Fruit fly (Drosophila melanogaster): Measurements from ENCODE around the gene eIF4G1.
A peak's percentile ranks its signal among the peaks of the same experiment; 100 is the strongest.

eIF4G1 gene

dm6 chr4:866437-867216, 63.9 kb downstream of the eIF4G1 start, which contains the start of gene Gyf (continued):
- TF ChIP-seq BEAF-32 (GFP tag; optimal IDR thresholded peaks at IDR 0.05) (peak; percentile 64), luna (GFP tag; optimal IDR thresholded peaks at IDR 0.05) (peak; percentile 0), fu2 (GFP tag; optimal IDR thresholded peaks at IDR 0.05) (peak; percentile 31), emc (GFP tag; optimal IDR thresholded peaks at IDR 0.05) (no peak), sr (GFP tag; IDR thresholded peaks at IDR 0.05) (no peak), Xbp1 (GFP tag; optimal IDR thresholded peaks at IDR 0.05) (peak; percentile 50), NC2β (GFP tag; optimal IDR thresholded peaks at IDR 0.05) (peak; percentile 28), mirr (GFP tag; optimal IDR thresholded peaks at IDR 0.05) (no peak), wek (GFP tag; optimal IDR thresholded peaks at IDR 0.05) (peak; percentile 98), ap (GFP tag; IDR thresholded peaks at IDR 0.05) (no peak), CG30431 (GFP tag; optimal IDR thresholded peaks at IDR 0.05) (no peak), dm (GFP tag; optimal IDR thresholded peaks at IDR 0.05) (peak; percentile 53), CG6654 (GFP tag; optimal IDR thresholded peaks at IDR 0.05) (no peak), CG7786 (GFP tag; optimal IDR thresholded peaks at IDR 0.05) (peak; percentile 26), CG3407 (GFP tag; optimal IDR thresholded peaks at IDR 0.05) (no peak), HmgD (GFP tag; optimal IDR thresholded peaks at IDR 0.05) (peak; percentile 82), Nf-YB (GFP tag; optimal IDR thresholded peaks at IDR 0.05) (no peak), CG12942 (GFP tag; optimal IDR thresholded peaks at IDR 0.05) (peak; percentile 24), chif (GFP tag; optimal IDR thresholded peaks at IDR 0.05) (no peak), dpn (GFP tag; optimal IDR thresholded peaks at IDR 0.05) (peak in 1 of 2 experiments; percentile 21), ssp (GFP tag; IDR thresholded peaks at IDR 0.05) (peak; percentile 100), Fer1 (GFP tag; optimal IDR thresholded peaks at IDR 0.05) (peak; percentile 13), vvl (GFP tag; IDR thresholded peaks at IDR 0.05) (no peak), CG17186 (GFP tag; optimal IDR thresholded peaks at IDR 0.05) (no peak), nom (GFP tag; optimal IDR thresholded peaks at IDR 0.05) (peak; percentile 24), CG6791 (GFP tag; IDR thresholded peaks at IDR 0.05; ENCODE audit: partially characterized antibody) (no peak), Vsx1 (GFP tag; optimal IDR thresholded peaks at IDR 0.05) (no peak), CG9609 (GFP tag; optimal IDR thresholded peaks at IDR 0.05) (peak; percentile 29), jumu (GFP tag; optimal IDR thresholded peaks at IDR 0.05) (peak; percentile 37), CG12071 (GFP tag; optimal IDR thresholded peaks at IDR 0.05) (no peak), CG1024 (GFP tag; IDR thresholded peaks at IDR 0.05) (peak; percentile 100), dmrt99B (tag; optimal IDR thresholded peaks at IDR 0.05) (no peak), CG11398 (GFP tag; optimal IDR thresholded peaks at IDR 0.05) (no peak), p53 (GFP tag; optimal IDR thresholded peaks at IDR 0.05) (peak; percentile 19), pan (optimal IDR thresholded peaks at IDR 0.05) (no peak), pan (GFP tag; optimal IDR thresholded peaks at IDR 0.05 in 1 of 2, IDR thresholded peaks at IDR 0.05 in 1 of 2) (no peak), tll (GFP tag; optimal IDR thresholded peaks at IDR 0.05) (peak in 1 of 2 experiments; percentile 74), MBD-R2 (GFP tag; IDR thresholded peaks at IDR 0.05) (peak; percentile 64), Myb (GFP tag; optimal IDR thresholded peaks at IDR 0.05) (peak; percentile 30), HmgZ (tag; optimal IDR thresholded peaks at IDR 0.05) (peak; percentile 53), CG3995 (GFP tag; optimal IDR thresholded peaks at IDR 0.05) (peak; percentile 72), Max (GFP tag; optimal IDR thresholded peaks at IDR 0.05) (peak; percentile 26), pzg (GFP tag; optimal IDR thresholded peaks at IDR 0.05) (peak; percentile 95), Ets97D (GFP tag; optimal IDR thresholded peaks at IDR 0.05) (peak; percentile 81), Dref (GFP tag; IDR thresholded peaks at IDR 0.05) (no peak), CrebB (tag; optimal IDR thresholded peaks at IDR 0.05) (no peak), CG11456 (GFP tag; IDR thresholded peaks at IDR 0.05) (no peak), MESR4 (GFP tag; optimal IDR thresholded peaks at IDR 0.05) (peak; percentile 65), Ets65A (GFP tag) (peak; percentile 95)
